Worm (Caenorhabditis elegans) whole organism, L4/young adult: ENCODE measurements around the gene Y47D7A.13.

Source experiments
- W03F9.2 ChIP-seq: fragments of 150-350 bp; optimal IDR thresholded peaks from 2 replicates; lab custom pipeline; 2014; ENCODE audit warnings: missing biosample characterization, missing genetic modification characterization
- him-1 ChIP-seq: sonication (generic microtip); optimal IDR thresholded peaks from 2 replicates; lab custom pipeline; 2016; ENCODE audit warnings: missing genotype, missing genetic modification reagents, missing genetic modification characterization, missing compliant biosample characterization

DNA sequence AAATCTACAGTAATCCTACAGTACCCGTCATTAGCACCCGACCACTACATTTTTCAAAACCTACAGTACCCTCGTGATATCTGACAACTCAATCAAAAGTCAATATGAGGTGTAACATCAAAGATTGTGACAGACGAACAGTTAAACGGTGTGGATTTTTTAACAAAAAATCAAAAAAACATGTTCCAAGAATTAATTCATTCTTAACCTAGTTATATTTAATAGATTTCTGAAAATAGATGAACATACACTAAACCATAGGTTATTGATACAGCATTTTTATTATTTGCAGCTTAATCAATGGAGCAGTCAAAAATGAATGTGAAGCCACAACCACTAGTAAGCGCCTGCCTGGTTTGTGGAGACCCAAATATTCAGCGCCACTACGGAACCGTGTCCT, 28.2 kb downstream of the Y47D7A.13 start, which contains the start of gene nhr-118:
- no peak for TF ChIP-seq him-1 (tag; lab: Kevin White, UChicago)
- TF ChIP-seq W03F9.2 (tag; lab: Kevin White, UChicago): no peak
